Worm (Caenorhabditis elegans) whole organism, midembryonic: ENCODE results near the gene F21C10.11.

Source experiments
- T22C8.4 ChIP-seq: fragments of 200-800 bp; sonication (Bioruptor generic); IDR thresholded peaks from 2 replicates; pipeline ENCODE4 v1.3.6; 2022; ENCODE audit warnings: missing genetic modification characterization, missing compliant biosample characterization
- cog-1 ChIP-seq: sonication (generic microtip); optimal IDR thresholded peaks from 2 replicates; lab custom pipeline; 2016; ENCODE audit warnings: missing genetic modification characterization, missing compliant biosample characterization
- flt-1 ChIP-seq: fragments of 200-800 bp; sonication (Bioruptor generic); IDR thresholded peaks from 2 replicates; pipeline ENCODE4 v1.3.6; 2022; ENCODE audit warnings: missing genetic modification characterization, missing compliant biosample characterization
- klf-2 ChIP-seq: fragments of 200-800 bp; sonication (Bioruptor generic); conservative IDR thresholded peaks from 2 replicates; pipeline ENCODE4 v1.3.6; 2022; ENCODE audit warnings: missing genetic modification reagents, missing genetic modification characterization, missing compliant biosample characterization
- med-1 ChIP-seq: sonication (generic microtip); optimal IDR thresholded peaks from 2 replicates; lab custom pipeline; 2017; ENCODE audit warnings: missing genetic modification characterization, mild to moderate bottlenecking, missing compliant biosample characterization, antibody characterized with exemption, missing genetic modification reagents; ENCODE audit not compliant: insufficient read depth
- ref-1 ChIP-seq: fragments of 200-800 bp; sonication (Bioruptor generic); conservative IDR thresholded peaks from 2 replicates; pipeline ENCODE4 v1.3.6; 2022; ENCODE audit warnings: missing genetic modification reagents, missing genetic modification characterization, missing compliant biosample characterization
- tab-1 ChIP-seq: fragments of 200-800 bp; sonication (Bioruptor generic); IDR thresholded peaks from 2 replicates; pipeline ENCODE4 v1.3.6; 2022; ENCODE audit warnings: missing genetic modification characterization, missing compliant biosample characterization
- ztf-23 ChIP-seq: fragments of 200-800 bp; sonication (Bioruptor generic); IDR thresholded peaks from 2 replicates; pipeline ENCODE4 v1.3.6; 2022; ENCODE audit warnings: missing genetic modification reagents, missing genetic modification characterization, missing compliant biosample characterization
- ztf-29 ChIP-seq: fragments of 200-800 bp; sonication (Bioruptor generic); IDR thresholded peaks from 2 replicates; pipeline ENCODE4 v1.3.6; 2022; ENCODE audit warnings: missing genetic modification reagents, missing genetic modification characterization, missing compliant biosample characterization

F21C10.11 gene

ce11 chrV:9160224-9160886 lies 37.1 kb downstream of the F21C10.11 start, which contains the start of gene col-144:
Gene col-144, minus strand, starts transcription at chrV:9160642.
- TF ChIP-seq ref-1 (GFP tag; lab: Robert Waterston, UW), result no peak
- no peak for TF ChIP-seq cog-1
- TF ChIP-seq tab-1 (GFP tag; lab: Robert Waterston, UW), result no peak
- TF ChIP-seq klf-2 (GFP tag; lab: Robert Waterston, UW), result no peak
- no peak for TF ChIP-seq flt-1 (GFP tag; lab: Robert Waterston, UW)
- no peak for TF ChIP-seq med-1
- TF ChIP-seq T22C8.4, result no peak
- no peak for TF ChIP-seq ztf-29 (GFP tag; lab: Robert Waterston, UW)
- no peak for TF ChIP-seq ztf-23

ce11 chrV:9162118-9162729 lies 38.9 kb downstream of the F21C10.11 start:
- TF ChIP-seq ztf-29 (GFP tag; lab: Robert Waterston, UW), result no peak

- no peak for TF ChIP-seq med-1
- no peak for TF ChIP-seq klf-2 (GFP tag; lab: Robert Waterston, UW)
- no peak for TF ChIP-seq tab-1 (GFP tag; lab: Robert Waterston, UW)
These were observed 39.7 kb downstream of the F21C10.11 start, which contains the start of gene col-145 for ce11 chrV:9162955-9163468. Gene col-145, minus strand, starts transcription at chrV:9163005.

- no peak for TF ChIP-seq flt-1 (GFP tag; lab: Robert Waterston, UW)
- no peak for TF ChIP-seq tab-1 (GFP tag; lab: Robert Waterston, UW)
- TF ChIP-seq T22C8.4, result no peak
- no peak for TF ChIP-seq ref-1 (GFP tag; lab: Robert Waterston, UW)
- TF ChIP-seq cog-1, result no peak
- no peak for TF ChIP-seq med-1
These were observed 40.6 kb downstream of the F21C10.11 start for ce11 chrV:9163897-9164296.

DNA sequence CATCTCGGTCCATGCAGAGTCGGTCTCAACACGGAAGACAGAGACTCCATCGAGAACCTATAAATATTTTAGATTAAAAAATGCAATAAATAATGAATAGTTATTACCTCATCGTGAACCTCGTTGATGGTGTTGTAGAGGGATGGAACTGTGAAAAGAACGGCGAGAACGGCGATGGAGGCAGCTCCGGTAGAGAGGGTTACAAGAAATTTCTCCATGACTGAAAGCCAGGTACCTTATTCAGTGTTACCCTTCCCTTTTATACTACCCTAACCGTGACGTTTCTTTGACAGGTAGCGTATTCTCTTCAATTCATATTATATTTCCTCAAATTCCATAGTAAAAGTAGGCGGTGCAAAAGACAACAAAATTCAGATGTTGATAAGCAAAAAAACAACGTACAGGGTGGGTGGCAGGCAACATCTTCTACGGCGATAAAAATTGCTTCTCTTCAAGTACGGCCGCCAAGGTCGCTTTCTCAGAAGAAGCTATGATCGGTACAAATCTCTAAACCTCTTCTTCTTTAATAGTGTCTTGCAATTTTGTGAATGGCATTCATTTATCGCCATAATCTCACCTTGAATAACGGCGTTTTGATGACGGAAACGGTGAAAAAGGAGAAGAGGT lies 41.9 kb downstream of the F21C10.11 start, which contains the start of gene col-10:
Gene col-10, minus strand, starts transcription at position 235 of the 627 bp plus-strand sequence.
- TF ChIP-seq T22C8.4 (no peak), ref-1 (GFP tag; lab: Robert Waterston, UW) (no peak), ztf-29 (GFP tag; lab: Robert Waterston, UW) (no peak), med-1 (no peak), cog-1 (no peak)

- TF ChIP-seq klf-2 (GFP tag; lab: Robert Waterston, UW) (no peak), T22C8.4 (no peak), cog-1 (no peak), ref-1 (GFP tag; lab: Robert Waterston, UW) (no peak), tab-1 (GFP tag; lab: Robert Waterston, UW) (no peak), ztf-23 (no peak), flt-1 (GFP tag; lab: Robert Waterston, UW) (no peak), ztf-29 (GFP tag; lab: Robert Waterston, UW) (no peak), med-1 (no peak)
These were observed 43.0 kb downstream of the F21C10.11 start for ce11 chrV:9166306-9166705.

DNA sequence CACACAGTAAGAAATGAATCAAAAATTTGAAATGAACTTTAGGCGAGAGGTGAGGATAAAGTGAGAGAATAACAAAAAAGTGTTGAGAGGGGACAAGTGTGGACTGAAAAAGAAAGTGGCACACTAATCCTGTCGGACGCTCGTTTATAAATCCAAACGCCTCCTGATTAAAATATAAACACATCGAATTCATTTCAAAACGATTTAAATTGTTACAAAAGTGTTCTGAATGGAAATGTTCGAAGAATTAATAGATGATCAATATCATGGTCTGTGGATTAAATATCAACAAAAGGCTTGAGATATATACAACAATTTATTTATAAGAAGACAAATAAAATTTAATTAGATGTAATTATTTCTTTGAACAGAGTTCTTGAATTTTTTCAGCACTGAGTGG lies 44.8 kb downstream of the F21C10.11 start, which contains the start of gene B0222.11:
Gene B0222.11, minus strand, starts transcription at position 101 of the 400 bp plus-strand sequence.
- TF ChIP-seq flt-1 (GFP tag; lab: Robert Waterston, UW) (no peak), ref-1 (GFP tag; lab: Robert Waterston, UW) (no peak), klf-2 (GFP tag; lab: Robert Waterston, UW) (no peak)

- TF ChIP-seq flt-1 (GFP tag; lab: Robert Waterston, UW) (no peak), tab-1 (GFP tag; lab: Robert Waterston, UW) (no peak), cog-1 (no peak), klf-2 (GFP tag; lab: Robert Waterston, UW) (no peak), ztf-23 (no peak), ztf-29 (GFP tag; lab: Robert Waterston, UW) (no peak)
These were observed 49.7 kb downstream of the F21C10.11 start, which contains the start of gene gad-3 for ce11 chrV:9172989-9173388. Gene gad-3, minus strand, starts transcription at chrV:9173005.
